Worm (Caenorhabditis elegans) whole organism, L4 larva: ENCODE data around the gene catp-2.

Source experiments
- T20F7.1 ChIP-seq: fragments of 200-800 bp; sonication (Bioruptor generic); optimal IDR thresholded peaks from 2 replicates; lab custom pipeline; 2018; ENCODE audit warnings: mild to moderate bottlenecking, missing genetic modification characterization, missing compliant biosample characterization
- dpl-1 ChIP-seq: fragments of 150-350 bp; optimal IDR thresholded peaks from 2 replicates; lab custom pipeline; 2014; ENCODE audit warnings: missing biosample characterization, missing genetic modification reagents, missing genetic modification characterization
- lin-13 ChIP-seq: fragments of 150-350 bp; optimal IDR thresholded peaks from 2 replicates; lab custom pipeline; 2014; ENCODE audit warnings: missing biosample characterization, missing genetic modification reagents, missing genetic modification characterization
- lsy-2 ChIP-seq, 2 experiments: fragments of 150-350 bp in 1 of 2; sonication (generic microtip) in 1 of 2; optimal IDR thresholded peaks; 2 replicates each; lab custom pipeline; 2014 to 2017; ENCODE audit warnings: missing biosample characterization in 2 of 2, missing genetic modification characterization in 2 of 2
- nhr-76 ChIP-seq: fragments of 150-350 bp; optimal IDR thresholded peaks from 2 replicates; lab custom pipeline; 2014; ENCODE audit warnings: missing biosample characterization, missing genetic modification characterization
- snpc-4 ChIP-seq: fragments of 150-350 bp; optimal IDR thresholded peaks from 2 replicates; lab custom pipeline; 2014; ENCODE audit warnings: missing biosample characterization, missing genetic modification characterization
- unc-62 ChIP-seq, 3 experiments: fragments of 150-350 bp in 1 of 3; sonication (generic microtip); optimal IDR thresholded peaks in 2 of 3; peaks in 1 of 3; 1 replicate in 1 of 3; 2 replicates in 2 of 3; lab custom pipeline; 2014 to 2017; ENCODE audit warnings: missing biosample characterization in 3 of 3, missing genetic modification characterization in 3 of 3, missing genetic modification reagents in 3 of 3, missing genotype in 1 of 3
- zfp-3 ChIP-seq: fragments of 200-800 bp; sonication (Bioruptor generic); conservative IDR thresholded peaks from 2 replicates; pipeline ENCODE4 v1.3.6; 2022; ENCODE audit warnings: missing genetic modification reagents, missing genetic modification characterization, missing compliant biosample characterization
- ztf-11 ChIP-seq: fragments of 150-350 bp; optimal IDR thresholded peaks from 2 replicates; lab custom pipeline; 2014; ENCODE audit warnings: missing biosample characterization, missing genetic modification characterization

DNA sequence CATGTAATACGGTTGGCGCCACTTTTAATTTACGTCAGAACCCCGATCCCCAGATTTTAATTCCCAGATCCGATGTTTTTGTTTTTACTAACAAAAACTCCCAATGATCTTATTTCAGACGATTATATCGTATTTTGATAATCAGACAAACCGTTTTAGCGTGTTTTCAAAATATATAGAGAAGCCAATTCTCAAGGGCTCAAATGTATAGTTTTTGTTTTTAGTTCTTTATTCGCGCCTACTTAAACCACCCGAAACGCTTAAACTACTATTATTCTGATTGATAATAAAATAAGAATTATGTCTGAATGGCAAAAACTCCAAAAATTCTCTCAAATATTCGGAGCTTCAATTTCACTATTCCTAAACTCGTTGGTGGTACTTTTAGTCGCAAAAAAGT lies 22.0 kb downstream of the catp-2 start, which contains the start of gene str-208:
- TF ChIP-seq unc-62 (GFP tag; optimal IDR thresholded peaks at IDR 0.05 in 1 of 2; lab: Kevin White, UChicago) (no peak), unc-62 (tag; optimal IDR thresholded peaks at IDR 0.05; lab: Kevin White, UChicago) (no peak), snpc-4 (tag; lab: Kevin White, UChicago) (no peak), lsy-2 (tag; optimal IDR thresholded peaks at IDR 0.05; lab: Kevin White, UChicago) (no peak), ztf-11 (tag; lab: Kevin White, UChicago) (no peak), T20F7.1 (GFP tag; lab: Kevin White, UChicago) (no peak), zfp-3 (no peak), dpl-1 (no peak), lin-13 (GFP tag; lab: Kevin White, UChicago) (no peak), nhr-76 (tag; lab: Kevin White, UChicago) (no peak)
